Worm (Caenorhabditis elegans) whole organism, L4/young adult: ENCODE measurements around the gene F31F4.11.

ENCODE experiments used
- dao-5 ChIP-seq: sonication (generic microtip); optimal IDR thresholded peaks from 2 replicates; lab custom pipeline; 2016; ENCODE audit warnings: missing genotype, missing genetic modification characterization, moderate library complexity, missing compliant biosample characterization
- him-1 ChIP-seq: sonication (generic microtip); optimal IDR thresholded peaks from 2 replicates; lab custom pipeline; 2016; ENCODE audit warnings: missing genotype, missing genetic modification reagents, missing genetic modification characterization, missing compliant biosample characterization

- TF ChIP-seq him-1 (tag; lab: Kevin White, UChicago) = no peak
- TF ChIP-seq dao-5 = no peak
Measured at ce11 chrV:699489-700129, 35.4 kb upstream of the F31F4.11 start, which contains the start of the genes ugt-29 and srx-5.
